Fruit fly (Drosophila melanogaster) whole organism, pupa: ENCODE results near the gene Osi2.
A peak's percentile ranks its signal among the peaks of the same experiment; 100 is the strongest.

Source experiments
- CG10348 ChIP-seq: fragments of 200-800 bp; sonication (Bioruptor generic); IDR thresholded peaks from 2 replicates; pipeline ENCODE4 v1.3.6; 2022; ENCODE audit warnings: missing biosample characterization, missing genetic modification characterization
- CG12605 ChIP-seq: fragments of 200-800 bp; sonication (Bioruptor generic); IDR thresholded peaks from 2 replicates; pipeline ENCODE4 v1.3.6; 2022; ENCODE audit warnings: missing biosample characterization, missing genetic modification characterization
- CG13204 ChIP-seq: fragments of 200-800 bp; sonication (Bioruptor generic); optimal IDR thresholded peaks from 2 replicates; lab custom pipeline; 2018; ENCODE audit warnings: missing biosample characterization, mild to moderate bottlenecking, missing genetic modification characterization, moderate library complexity
- CG14655 ChIP-seq: fragments of 200-800 bp; sonication (Bioruptor generic); optimal IDR thresholded peaks from 3 replicates; lab custom pipeline; 2017; ENCODE audit warnings: mild to moderate bottlenecking, missing biosample characterization, missing genetic modification reagents, missing genetic modification characterization
- CG15710 ChIP-seq: fragments of 200-800 bp; sonication (Bioruptor generic); optimal IDR thresholded peaks from 2 replicates; lab custom pipeline; 2018; ENCODE audit warnings: missing biosample characterization, mild to moderate bottlenecking, missing genetic modification characterization, moderate library complexity
- CG17806 ChIP-seq: fragments of 200-800 bp; sonication (Bioruptor generic); optimal IDR thresholded peaks from 2 replicates; lab custom pipeline; 2018; ENCODE audit warnings: missing biosample characterization, mild to moderate bottlenecking, missing genetic modification characterization, moderate library complexity
- CG32121 ChIP-seq: fragments of 200-800 bp; sonication (Bioruptor generic); IDR thresholded peaks from 2 replicates; pipeline ENCODE4 v1.3.6; 2022; ENCODE audit warnings: missing biosample characterization, missing genetic modification characterization
- CG34367 ChIP-seq: fragments of 200-800 bp; sonication (Bioruptor generic); optimal IDR thresholded peaks from 2 replicates; lab custom pipeline; 2018; ENCODE audit warnings: missing biosample characterization, mild to moderate bottlenecking, missing genetic modification characterization
- CG4496 ChIP-seq: fragments of 200-800 bp; sonication (Bioruptor generic); IDR thresholded peaks from 3 replicates; pipeline ENCODE4 v1.3.6; 2022; ENCODE audit warnings: missing biosample characterization, missing genetic modification characterization
- CG8159 ChIP-seq: fragments of 200-800 bp; sonication (Bioruptor generic); optimal IDR thresholded peaks from 3 replicates; lab custom pipeline; 2018; ENCODE audit warnings: missing biosample characterization, mild to moderate bottlenecking, missing genetic modification characterization, moderate library complexity
- CG8301 ChIP-seq: fragments of 200-800 bp; sonication (Bioruptor generic); optimal IDR thresholded peaks from 2 replicates; lab custom pipeline; 2018; ENCODE audit warnings: missing biosample characterization, mild to moderate bottlenecking, missing genetic modification characterization
- CG9948 ChIP-seq: fragments of 200-800 bp; sonication (Bioruptor generic); optimal IDR thresholded peaks from 2 replicates; lab custom pipeline; 2018; ENCODE audit warnings: missing biosample characterization, mild to moderate bottlenecking, missing genetic modification characterization, moderate library complexity
- D1 ChIP-seq: fragments of 200-800 bp; sonication (Bioruptor generic); optimal IDR thresholded peaks from 2 replicates; lab custom pipeline; 2018; ENCODE audit warnings: missing biosample characterization, mild to moderate bottlenecking, missing genetic modification characterization, moderate library complexity
- EcR ChIP-seq: fragments of 200-800 bp; sonication (Bioruptor generic); optimal IDR thresholded peaks from 3 replicates; lab custom pipeline; 2019; ENCODE audit warnings: missing biosample characterization, missing genetic modification characterization, mild to moderate bottlenecking, moderate library complexity, missing genetic modification reagents
- Ets98B ChIP-seq: fragments of 200-800 bp; sonication (Bioruptor generic); IDR thresholded peaks from 2 replicates; pipeline ENCODE4 v1.3.6; 2022; ENCODE audit warnings: missing biosample characterization, missing genetic modification characterization
- Pif1A ChIP-seq: fragments of 200-800 bp; sonication (Bioruptor generic); optimal IDR thresholded peaks from 3 replicates; lab custom pipeline; 2016; ENCODE audit warnings: missing biosample characterization, missing genetic modification characterization
- Pif1B ChIP-seq: fragments of 200-800 bp; sonication (Bioruptor generic); optimal IDR thresholded peaks from 3 replicates; lab custom pipeline; 2016; ENCODE audit warnings: missing biosample characterization, missing genetic modification characterization
- Snoo ChIP-seq: fragments of 200-800 bp; sonication (Bioruptor generic); optimal IDR thresholded peaks from 3 replicates; lab custom pipeline; 2017; ENCODE audit warnings: missing biosample characterization, mild to moderate bottlenecking, missing genetic modification characterization, inconsistent platforms
- fd96Ca ChIP-seq: fragments of 200-800 bp; sonication (Bioruptor generic); IDR thresholded peaks from 3 replicates; pipeline ENCODE4 v1.3.6; 2022; ENCODE audit warnings: missing biosample characterization, missing genetic modification characterization
- gl ChIP-seq: fragments of 200-800 bp; sonication (Bioruptor generic); optimal IDR thresholded peaks from 2 replicates; lab custom pipeline; 2018; ENCODE audit warnings: missing biosample characterization, mild to moderate bottlenecking, missing genetic modification characterization
- rn ChIP-seq: fragments of 200-800 bp; sonication (Bioruptor generic); IDR thresholded peaks from 2 replicates; pipeline ENCODE4 v1.3.6; 2022; ENCODE audit warnings: missing biosample characterization, missing genetic modification characterization

Osi2 gene

dm6 chr3R:6229055-6229841 lies 20.1 kb downstream of the Osi2 start:
- TF ChIP-seq CG8301 (tag; lab: Kevin White, UChicago): peak; percentile 38
- TF ChIP-seq CG14655 (GFP tag; lab: Kevin White, UChicago): peak; percentile 31
- peak; percentile 46 for TF ChIP-seq CG13204 (GFP tag; lab: Kevin White, UChicago)
- TF ChIP-seq Pif1B (GFP tag; lab: Kevin White, UChicago): no peak
- no peak for TF ChIP-seq CG32121 (GFP tag; lab: Robert Waterston, UW)
- no peak for TF ChIP-seq CG15710 (tag; lab: Kevin White, UChicago)
- no peak for TF ChIP-seq CG34367
- no peak for TF ChIP-seq CG4496 (GFP tag; lab: Robert Waterston, UW)
- TF ChIP-seq fd96Ca (GFP tag; lab: Robert Waterston, UW): no peak
- no peak for TF ChIP-seq rn (GFP tag; lab: Robert Waterston, UW)
- TF ChIP-seq Snoo (tag; lab: Kevin White, UChicago): no peak

dm6 chr3R:6230298-6230697 lies 21.1 kb downstream of the Osi2 start:
- TF ChIP-seq CG4496 (GFP tag; lab: Robert Waterston, UW) (no peak), EcR (GFP tag; lab: Kevin White, UChicago) (no peak), gl (tag; lab: Kevin White, UChicago) (no peak), rn (GFP tag; lab: Robert Waterston, UW) (no peak), CG14655 (GFP tag; lab: Kevin White, UChicago) (no peak), CG10348 (GFP tag; lab: Robert Waterston, UW) (no peak), CG17806 (tag; lab: Kevin White, UChicago) (no peak), fd96Ca (GFP tag; lab: Robert Waterston, UW) (no peak), CG8301 (tag; lab: Kevin White, UChicago) (no peak), CG9948 (tag; lab: Kevin White, UChicago) (no peak), Snoo (tag; lab: Kevin White, UChicago) (no peak), Pif1B (GFP tag; lab: Kevin White, UChicago) (no peak), CG15710 (tag; lab: Kevin White, UChicago) (no peak), Pif1A (GFP tag; lab: Kevin White, UChicago) (no peak), D1 (tag; lab: Kevin White, UChicago) (no peak), Ets98B (GFP tag; lab: Robert Waterston, UW) (no peak), CG13204 (GFP tag; lab: Kevin White, UChicago) (no peak), CG32121 (GFP tag; lab: Robert Waterston, UW) (no peak), CG34367 (no peak), CG8159 (tag; lab: Kevin White, UChicago) (no peak)

- TF ChIP-seq CG12605 (GFP tag; lab: Robert Waterston, UW) (no peak), fd96Ca (GFP tag; lab: Robert Waterston, UW) (no peak), CG8159 (tag; lab: Kevin White, UChicago) (no peak), gl (tag; lab: Kevin White, UChicago) (no peak), Ets98B (GFP tag; lab: Robert Waterston, UW) (no peak), CG8301 (tag; lab: Kevin White, UChicago) (no peak), CG9948 (tag; lab: Kevin White, UChicago) (no peak), CG13204 (GFP tag; lab: Kevin White, UChicago) (no peak), D1 (tag; lab: Kevin White, UChicago) (no peak), CG32121 (GFP tag; lab: Robert Waterston, UW) (no peak), CG34367 (no peak), CG10348 (GFP tag; lab: Robert Waterston, UW) (no peak), rn (GFP tag; lab: Robert Waterston, UW) (no peak), EcR (GFP tag; lab: Kevin White, UChicago) (no peak), CG4496 (GFP tag; lab: Robert Waterston, UW) (no peak), Pif1B (GFP tag; lab: Kevin White, UChicago) (no peak), CG15710 (tag; lab: Kevin White, UChicago) (no peak), CG17806 (tag; lab: Kevin White, UChicago) (no peak)
These were observed 22.2 kb downstream of the Osi2 start for dm6 chr3R:6231391-6231790.

dm6 chr3R:6233104-6233503 lies 23.9 kb downstream of the Osi2 start:
- TF ChIP-seq CG14655 (GFP tag; lab: Kevin White, UChicago): peak; percentile 20
- TF ChIP-seq CG8301 (tag; lab: Kevin White, UChicago): peak; percentile 29
- TF ChIP-seq CG9948 (tag; lab: Kevin White, UChicago): no peak

dm6 chr3R:6234189-6234758 lies 25.1 kb downstream of the Osi2 start, which contains the start of gene Osi6:
Gene Osi6 (plus strand): TSS chr3R:6234708.
- TF ChIP-seq CG9948 (tag; lab: Kevin White, UChicago) (no peak), Snoo (tag; lab: Kevin White, UChicago) (no peak), D1 (tag; lab: Kevin White, UChicago) (no peak), CG4496 (GFP tag; lab: Robert Waterston, UW) (no peak), CG10348 (GFP tag; lab: Robert Waterston, UW) (no peak), rn (GFP tag; lab: Robert Waterston, UW) (no peak), CG17806 (tag; lab: Kevin White, UChicago) (no peak), CG15710 (tag; lab: Kevin White, UChicago) (no peak), CG14655 (GFP tag; lab: Kevin White, UChicago) (no peak), Ets98B (GFP tag; lab: Robert Waterston, UW) (no peak), CG8301 (tag; lab: Kevin White, UChicago) (no peak), CG13204 (GFP tag; lab: Kevin White, UChicago) (no peak)
